Fruit fly (Drosophila melanogaster): ENCODE results near the gene CG3987.

CG3987 gene

dm6 chr3R:15131677-15132076, 8.1 kb upstream of the CG3987 start, which contains the start of gene CG42788 (continued):
- TF ChIP-seq lab (GFP tag; optimal IDR thresholded peaks at IDR 0.05) (peak; percentile 67), Eip74EF (GFP tag; optimal IDR thresholded peaks at IDR 0.05) (peak in 1 of 2 experiments; percentile 80), CG6254 (GFP tag; optimal IDR thresholded peaks at IDR 0.05) (peak; percentile 72), nerfin-1 (tag; optimal IDR thresholded peaks at IDR 0.05) (peak; percentile 25), Ravus (GFP tag; IDR thresholded peaks at IDR 0.05) (no peak), H2.0 (GFP tag; IDR thresholded peaks at IDR 0.05) (no peak), abd-A (tag; optimal IDR thresholded peaks at IDR 0.05) (peak; percentile 91), sens (GFP tag) (peak; percentile 94), Myb (GFP tag; optimal IDR thresholded peaks at IDR 0.05) (peak; percentile 89), CG15696 (tag; optimal IDR thresholded peaks at IDR 0.05) (no peak), sug (tag; optimal IDR thresholded peaks at IDR 0.05) (peak; percentile 67), bigmax (GFP tag; optimal IDR thresholded peaks at IDR 0.05) (peak; percentile 55), bbx (GFP tag; IDR thresholded peaks at IDR 0.05; ENCODE audit: partially characterized antibody) (no peak), tio (GFP tag; optimal IDR thresholded peaks at IDR 0.05) (no peak), CG9609 (GFP tag; optimal IDR thresholded peaks at IDR 0.05) (peak; percentile 59), Antp (GFP tag; optimal IDR thresholded peaks at IDR 0.05) (peak; percentile 40), CG17328 (GFP tag; IDR thresholded peaks at IDR 0.05) (no peak), hbn (GFP tag; IDR thresholded peaks at IDR 0.05; ENCODE audit: partially characterized antibody) (no peak), CG30403 (GFP tag; optimal IDR thresholded peaks at IDR 0.05) (peak; percentile 12), Abd-B (GFP tag; optimal IDR thresholded peaks at IDR 0.05) (peak; percentile 52), CG3726 (GFP tag; IDR thresholded peaks at IDR 0.05) (no peak), phol (tag; optimal IDR thresholded peaks at IDR 0.05) (peak; percentile 49), gro (GFP tag; optimal IDR thresholded peaks at IDR 0.05) (peak; percentile 93), Nf-YC (tag; optimal IDR thresholded peaks at IDR 0.05) (peak; percentile 5), CG8924 (tag; optimal IDR thresholded peaks at IDR 0.05) (peak; percentile 70), CG10274 (GFP tag; optimal IDR thresholded peaks at IDR 0.05) (no peak), CG12299 (tag; optimal IDR thresholded peaks at IDR 0.05) (peak; percentile 34), CG14667 (GFP tag; IDR thresholded peaks at IDR 0.05) (no peak), CG2202 (tag; optimal IDR thresholded peaks at IDR 0.05) (peak; percentile 53), aop (GFP tag; IDR thresholded peaks at IDR 0.05) (no peak), az2 (GFP tag; optimal IDR thresholded peaks at IDR 0.05) (peak; percentile 46), unpg (GFP tag; optimal IDR thresholded peaks at IDR 0.05) (peak; percentile 57), CG10565 (GFP tag; optimal IDR thresholded peaks at IDR 0.05) (no peak), Sry-β (GFP tag; optimal IDR thresholded peaks at IDR 0.05) (no peak), NFAT (GFP tag; IDR thresholded peaks at IDR 0.05) (no peak), Rx (GFP tag; IDR thresholded peaks at IDR 0.05) (no peak), danr (GFP tag; IDR thresholded peaks at IDR 0.05) (no peak), gsb (GFP tag; IDR thresholded peaks at IDR 0.05) (no peak), Usf (GFP tag; optimal IDR thresholded peaks at IDR 0.05) (no peak), Lhr (GFP tag; optimal IDR thresholded peaks at IDR 0.05) (peak; percentile 94), cg (GFP tag; optimal IDR thresholded peaks at IDR 0.05) (peak; percentile 94), CG10654 (GFP tag; optimal IDR thresholded peaks at IDR 0.05) (peak; percentile 0), CG33213 (GFP tag; optimal IDR thresholded peaks at IDR 0.05) (peak; percentile 84), CG33557 (GFP tag; optimal IDR thresholded peaks at IDR 0.05) (peak; percentile 46), salm (tag; optimal IDR thresholded peaks at IDR 0.05) (peak; percentile 44), hth (optimal IDR thresholded peaks at IDR 0.05) (no peak), TFAM (GFP tag; optimal IDR thresholded peaks at IDR 0.05) (no peak), CG11085 (GFP tag; IDR thresholded peaks at IDR 0.05) (no peak), MTF-1 (GFP tag; optimal IDR thresholded peaks at IDR 0.05; ENCODE audit: borderline replicate concordance) (peak; percentile 44), Dref (GFP tag; IDR thresholded peaks at IDR 0.05) (no peak), repo (GFP tag; optimal IDR thresholded peaks at IDR 0.05) (peak; percentile 57)

Data from whole organism, embryonic.